Worm (Caenorhabditis elegans) whole organism, L1 larva: ENCODE data around the gene sup-26.
A peak's percentile ranks its signal among the peaks of the same experiment; 100 is the strongest.

Source experiments
- C16A3.4 ChIP-seq: fragments of 150-350 bp; optimal IDR thresholded peaks from 2 replicates; lab custom pipeline; 2014; ENCODE audit warnings: missing biosample characterization, missing genetic modification characterization
- C34B4.2 ChIP-seq: sonication (generic microtip); optimal IDR thresholded peaks from 2 replicates; lab custom pipeline; 2017; ENCODE audit warnings: mild to moderate bottlenecking, missing genetic modification characterization, missing compliant biosample characterization
- F16B12.6 ChIP-seq: fragments of 150-350 bp; optimal IDR thresholded peaks from 2 replicates; lab custom pipeline; 2014; ENCODE audit warnings: missing biosample characterization, missing genetic modification characterization
- aha-1 ChIP-seq: fragments of 150-350 bp; optimal IDR thresholded peaks from 2 replicates; lab custom pipeline; 2014; ENCODE audit warnings: missing biosample characterization, missing genetic modification characterization
- ama-1 ChIP-seq: fragments of 150-350 bp; optimal IDR thresholded peaks from 2 replicates; lab custom pipeline; 2014
- blmp-1 ChIP-seq: fragments of 150-350 bp; optimal IDR thresholded peaks from 2 replicates; lab custom pipeline; 2014; ENCODE audit warnings: missing biosample characterization, missing genetic modification characterization
- dpl-1 ChIP-seq, 3 experiments: fragments of 150-350 bp in 2 of 3; sonication (generic microtip) in 1 of 3; optimal IDR thresholded peaks; 2 replicates each; lab custom pipeline; 2014 to 2017; ENCODE audit warnings: missing biosample characterization in 3 of 3, missing genetic modification characterization in 3 of 3, missing genetic modification reagents in 3 of 3
- efl-1 ChIP-seq, 4 experiments: fragments of 150-350 bp; optimal IDR thresholded peaks in 3 of 4; peaks in 1 of 4; 1 replicate in 1 of 4; 2 replicates in 3 of 4; lab custom pipeline; 2014; ENCODE audit warnings: missing biosample characterization in 2 of 4, missing genetic modification characterization in 2 of 4, missing genetic modification reagents in 2 of 4
- efl-3 ChIP-seq: fragments of 200-800 bp; sonication (Bioruptor generic); optimal IDR thresholded peaks from 2 replicates; lab custom pipeline; 2018; ENCODE audit warnings: mild to moderate bottlenecking, missing genetic modification characterization, missing compliant biosample characterization
- egl-13 ChIP-seq: sonication (generic microtip); optimal IDR thresholded peaks from 2 replicates; lab custom pipeline; 2016; ENCODE audit warnings: missing genotype, missing genetic modification reagents, missing genetic modification characterization, missing compliant biosample characterization
- elt-3 ChIP-seq, 6 experiments: fragments of 150-350 bp in 1 of 6; sonication (generic microtip); optimal IDR thresholded peaks; 2 replicates each; lab custom pipeline; 2017 to 2018; ENCODE audit warnings: missing biosample characterization in 6 of 6, missing genetic modification characterization in 6 of 6, inconsistent platforms in 1 of 6
- fkh-10 ChIP-seq: sonication (generic microtip); optimal IDR thresholded peaks from 2 replicates; lab custom pipeline; 2017; ENCODE audit warnings: missing biosample characterization, missing genetic modification reagents, missing genetic modification characterization
- fkh-8 ChIP-seq: sonication (generic microtip); optimal IDR thresholded peaks from 2 replicates; lab custom pipeline; 2016; ENCODE audit warnings: mild to moderate bottlenecking, missing genetic modification characterization, missing compliant biosample characterization
- fos-1 ChIP-seq: fragments of 150-350 bp; optimal IDR thresholded peaks from 2 replicates; lab custom pipeline; 2014; ENCODE audit warnings: missing biosample characterization, missing genetic modification characterization
- grh-1 ChIP-seq: fragments of 200-800 bp; sonication (Bioruptor generic); IDR thresholded peaks from 2 replicates; pipeline ENCODE4 v1.3.6; 2022; ENCODE audit warnings: missing genetic modification reagents, missing genetic modification characterization, missing compliant biosample characterization
- hlh-4 ChIP-seq: sonication (generic microtip); optimal IDR thresholded peaks from 2 replicates; lab custom pipeline; 2016; ENCODE audit warnings: mild to moderate bottlenecking, missing genetic modification characterization, missing compliant biosample characterization
- hpl-2 ChIP-seq: fragments of 150-350 bp; optimal IDR thresholded peaks from 2 replicates; lab custom pipeline; 2014; ENCODE audit warnings: missing biosample characterization, missing genetic modification reagents, missing genetic modification characterization
- jun-1 ChIP-seq: fragments of 150-350 bp; optimal IDR thresholded peaks from 2 replicates; lab custom pipeline; 2014; ENCODE audit warnings: missing biosample characterization, missing genetic modification reagents, missing genetic modification characterization
- lin-13 ChIP-seq: fragments of 150-350 bp; optimal IDR thresholded peaks from 2 replicates; lab custom pipeline; 2014; ENCODE audit warnings: missing biosample characterization, missing genetic modification reagents, missing genetic modification characterization
- lin-14 ChIP-seq: fragments of 200-800 bp; sonication (Bioruptor generic); optimal IDR thresholded peaks from 2 replicates; lab custom pipeline; 2018; ENCODE audit warnings: mild to moderate bottlenecking, missing genetic modification characterization, moderate library complexity, missing compliant biosample characterization
- lin-35 ChIP-seq, 2 experiments: fragments of 150-350 bp; optimal IDR thresholded peaks; 2 replicates each; lab custom pipeline; 2014; ENCODE audit warnings: missing biosample characterization in 2 of 2, missing genetic modification characterization in 2 of 2, missing genetic modification reagents in 2 of 2
- lsy-2 ChIP-seq, 2 experiments: fragments of 150-350 bp; optimal IDR thresholded peaks; 2 replicates each; lab custom pipeline; 2014; ENCODE audit warnings: missing biosample characterization in 2 of 2, missing genetic modification characterization in 2 of 2
- mab-9 ChIP-seq: fragments of 200-800 bp; sonication (Bioruptor generic); IDR thresholded peaks from 2 replicates; pipeline ENCODE4 v1.3.6; 2022; ENCODE audit warnings: missing genetic modification reagents, missing genetic modification characterization, missing compliant biosample characterization
- mdl-1 ChIP-seq, 2 experiments: fragments of 150-350 bp; optimal IDR thresholded peaks; 2 replicates each; lab custom pipeline; 2014 to 2017; ENCODE audit warnings: missing biosample characterization in 2 of 2, missing genetic modification characterization in 2 of 2, inconsistent platforms in 1 of 2
- mep-1 ChIP-seq: fragments of 150-350 bp; optimal IDR thresholded peaks from 2 replicates; lab custom pipeline; 2014; ENCODE audit warnings: missing biosample characterization, missing genetic modification characterization
- nhr-12 ChIP-seq: sonication (generic microtip); optimal IDR thresholded peaks from 2 replicates; lab custom pipeline; 2017; ENCODE audit warnings: missing biosample characterization, missing genetic modification characterization
- nhr-19 ChIP-seq: fragments of 200-800 bp; sonication (Bioruptor generic); conservative IDR thresholded peaks from 2 replicates; pipeline ENCODE4 v1.3.6; 2022; ENCODE audit warnings: missing genetic modification characterization, missing compliant biosample characterization
- nhr-20 ChIP-seq: sonication (generic microtip); optimal IDR thresholded peaks from 2 replicates; lab custom pipeline; 2016; ENCODE audit warnings: mild to moderate bottlenecking, missing genetic modification characterization, missing compliant biosample characterization
- nhr-28 ChIP-seq: fragments of 150-350 bp; optimal IDR thresholded peaks from 2 replicates; lab custom pipeline; 2014; ENCODE audit warnings: missing biosample characterization, missing genetic modification characterization
- nhr-47 ChIP-seq: sonication (generic microtip); optimal IDR thresholded peaks from 2 replicates; lab custom pipeline; 2016; ENCODE audit warnings: mild to moderate bottlenecking, missing genetic modification characterization, moderate library complexity, missing compliant biosample characterization
- nhr-71 ChIP-seq: sonication (generic microtip); optimal IDR thresholded peaks from 2 replicates; lab custom pipeline; 2016; ENCODE audit warnings: mild to moderate bottlenecking, missing genetic modification characterization, moderate library complexity, missing compliant biosample characterization
- nhr-77 ChIP-seq: fragments of 150-350 bp; optimal IDR thresholded peaks from 2 replicates; lab custom pipeline; 2014; ENCODE audit warnings: missing biosample characterization, missing genetic modification characterization
- nhr-84 ChIP-seq: sonication (generic microtip); optimal IDR thresholded peaks from 2 replicates; lab custom pipeline; 2017; ENCODE audit warnings: missing biosample characterization, missing genetic modification characterization
- nhr-85 ChIP-seq: sonication (generic microtip); peaks from one replicate; lab custom pipeline; 2016; ENCODE audit warnings: missing genetic modification characterization, inconsistent platforms, missing compliant biosample characterization
- nhr-90 ChIP-seq: sonication (generic microtip); optimal IDR thresholded peaks from 2 replicates; lab custom pipeline; 2016; ENCODE audit warnings: mild to moderate bottlenecking, missing genetic modification characterization, missing compliant biosample characterization; ENCODE audit not compliant: poor library complexity
- pqm-1 ChIP-seq: sonication (generic microtip); optimal IDR thresholded peaks from 3 replicates; lab custom pipeline; 2017; ENCODE audit warnings: missing biosample characterization, missing genetic modification characterization
- skn-1 ChIP-seq: fragments of 150-350 bp; optimal IDR thresholded peaks from 2 replicates; lab custom pipeline; 2014; ENCODE audit warnings: missing biosample characterization, missing genetic modification characterization
- snpc-4 ChIP-seq: fragments of 150-350 bp; optimal IDR thresholded peaks from 2 replicates; lab custom pipeline; 2014; ENCODE audit warnings: missing biosample characterization, missing genetic modification characterization
- snu-23 ChIP-seq: sonication (generic microtip); optimal IDR thresholded peaks from 2 replicates; lab custom pipeline; 2016; ENCODE audit warnings: missing genetic modification characterization, missing compliant biosample characterization
- sox-4 ChIP-seq: sonication (generic microtip); optimal IDR thresholded peaks from 2 replicates; lab custom pipeline; 2016; ENCODE audit warnings: missing genetic modification characterization, missing compliant biosample characterization
- sptf-1 ChIP-seq: fragments of 150-350 bp; optimal IDR thresholded peaks from 2 replicates; lab custom pipeline; 2014; ENCODE audit warnings: missing biosample characterization, missing genetic modification characterization
- sup-37 ChIP-seq: fragments of 200-800 bp; sonication (Bioruptor generic); optimal IDR thresholded peaks from 2 replicates; lab custom pipeline; 2018; ENCODE audit warnings: mild to moderate bottlenecking, missing genetic modification characterization, missing compliant biosample characterization
- tbx-2 ChIP-seq: sonication (generic microtip); optimal IDR thresholded peaks from 2 replicates; lab custom pipeline; 2016; ENCODE audit warnings: missing genetic modification characterization, missing compliant biosample characterization
- unc-130 ChIP-seq: fragments of 150-350 bp; optimal IDR thresholded peaks from 2 replicates; lab custom pipeline; 2017; ENCODE audit warnings: missing biosample characterization, missing genetic modification characterization, inconsistent platforms
- unc-62 ChIP-seq: fragments of 150-350 bp; optimal IDR thresholded peaks from 2 replicates; lab custom pipeline; 2014; ENCODE audit warnings: missing biosample characterization, missing genetic modification reagents, missing genetic modification characterization
- unc-86 ChIP-seq: sonication (generic microtip); optimal IDR thresholded peaks from 2 replicates; lab custom pipeline; 2016; ENCODE audit warnings: missing genetic modification characterization, missing compliant biosample characterization
- unc-98 ChIP-seq: fragments of 200-800 bp; sonication (Bioruptor generic); IDR thresholded peaks from 2 replicates; pipeline ENCODE4 v1.3.6; 2022; ENCODE audit warnings: missing genetic modification characterization, missing compliant biosample characterization
- zip-4 ChIP-seq: fragments of 200-800 bp; sonication (Bioruptor generic); optimal IDR thresholded peaks from 2 replicates; lab custom pipeline; 2018; ENCODE audit warnings: mild to moderate bottlenecking, missing genetic modification characterization, moderate library complexity, missing compliant biosample characterization
- ztf-4 ChIP-seq: fragments of 150-350 bp; optimal IDR thresholded peaks from 2 replicates; lab custom pipeline; 2014; ENCODE audit warnings: missing biosample characterization, missing genetic modification characterization

Gene sup-26

DNA sequence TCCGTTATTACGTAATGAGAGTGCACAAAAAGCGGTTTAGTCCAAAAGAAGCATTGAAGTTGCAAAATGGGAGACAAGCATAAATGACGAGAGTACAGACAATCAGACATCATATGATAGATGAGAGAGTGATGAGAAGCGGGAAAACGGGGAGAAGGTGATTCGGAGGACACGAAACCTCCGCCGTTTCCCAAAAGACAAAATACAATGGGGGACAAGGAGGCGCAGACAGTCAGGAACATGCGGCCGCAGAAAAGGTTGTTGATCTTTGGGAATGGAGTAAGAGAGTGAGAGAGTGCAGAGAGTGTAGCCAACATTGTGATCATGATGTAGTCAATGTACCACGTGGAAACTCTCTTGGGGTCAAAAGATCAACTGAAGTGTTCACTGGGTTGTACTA is 42.4 kb downstream of the sup-26 start (continued):
- TF ChIP-seq egl-13 (tag; lab: Kevin White, UChicago) (peak; percentile 83), nhr-77 (tag; lab: Kevin White, UChicago) (peak; percentile 95), nhr-28 (tag; lab: Kevin White, UChicago) (peak; percentile 80), unc-62 (GFP tag; lab: Kevin White, UChicago) (no peak), dpl-1 (GFP tag; optimal IDR thresholded peaks at IDR 0.05; lab: Kevin White, UChicago) (peak; percentile 64 to 75 (median 68)), lin-35 (GFP tag; optimal IDR thresholded peaks at IDR 0.05; lab: Kevin White, UChicago) (peak; percentile 79 to 87), elt-3 (tag; optimal IDR thresholded peaks at IDR 0.05; lab: Kevin White, UChicago) (peak in 4 of 6 experiments; percentile 42 to 75 (median 66)), unc-130 (tag; lab: Kevin White, UChicago) (peak; percentile 69), snu-23 (GFP tag; lab: Kevin White, UChicago) (peak; percentile 97), efl-3 (GFP tag; lab: Kevin White, UChicago) (no peak), jun-1 (tag; lab: Kevin White, UChicago) (peak; percentile 94), lin-13 (GFP tag; lab: Kevin White, UChicago) (peak; percentile 91), skn-1 (peak; percentile 80), mab-9 (GFP tag; lab: Robert Waterston, UW) (0 out of 2 replicates have a peak, but pooled peaks have one; percentile 25), nhr-12 (tag; lab: Kevin White, UChicago) (peak; percentile 65), fos-1 (tag; lab: Kevin White, UChicago) (peak; percentile 85), unc-98 (GFP tag; lab: Robert Waterston, UW) (peak; percentile 15; the same call in 1 of the 2 replicates), nhr-47 (tag; lab: Kevin White, UChicago) (peak; percentile 94), fkh-8 (tag; lab: Kevin White, UChicago) (peak; percentile 97), C34B4.2 (tag; lab: Kevin White, UChicago) (no peak), unc-86 (tag; lab: Kevin White, UChicago) (peak; percentile 88), nhr-85 (tag; lab: Kevin White, UChicago) (peak; percentile 99), sup-37 (GFP tag; lab: Kevin White, UChicago) (peak; percentile 80), F16B12.6 (tag; lab: Kevin White, UChicago) (peak; percentile 3), nhr-20 (peak; percentile 100), hpl-2 (GFP tag; lab: Kevin White, UChicago) (peak; percentile 72), nhr-84 (no peak), nhr-71 (tag; lab: Kevin White, UChicago) (peak; percentile 98), lsy-2 (tag; optimal IDR thresholded peaks at IDR 0.05; lab: Kevin White, UChicago) (peak; percentile 88 to 90), grh-1 (GFP tag; lab: Robert Waterston, UW) (peak; percentile 81), mdl-1 (tag; optimal IDR thresholded peaks at IDR 0.05; lab: Kevin White, UChicago) (peak; percentile 66 to 97), blmp-1 (tag; lab: Kevin White, UChicago) (peak; percentile 89), nhr-90 (tag; lab: Kevin White, UChicago) (peak; percentile 91), sox-4 (peak; percentile 79), fkh-10 (GFP tag; lab: Kevin White, UChicago) (peak; percentile 95), mep-1 (tag; lab: Kevin White, UChicago) (peak; percentile 92), hlh-4 (tag; lab: Kevin White, UChicago) (no peak)

DNA sequence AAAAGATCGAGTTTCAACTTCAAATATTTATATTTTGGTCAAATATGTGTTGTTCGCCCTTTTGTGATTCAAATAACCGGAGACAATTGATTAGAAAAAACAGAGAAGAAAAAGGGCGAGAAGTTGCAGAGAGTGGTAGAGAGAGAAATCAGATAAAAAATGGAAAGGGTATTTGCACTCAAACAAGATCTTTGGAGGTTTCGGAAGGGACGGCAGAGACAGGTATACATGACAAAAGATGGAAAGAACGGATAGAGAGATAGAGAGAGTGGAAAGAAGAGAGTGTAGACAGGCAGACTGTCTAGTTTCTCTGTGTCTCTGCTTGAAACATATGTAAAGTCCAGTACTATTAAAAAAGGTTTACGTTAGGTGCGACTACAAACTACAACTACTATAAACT is 43.8 kb downstream of the sup-26 start:
- TF ChIP-seq ztf-4 (tag; lab: Kevin White, UChicago): no peak
- no peak for TF ChIP-seq snpc-4 (tag; lab: Kevin White, UChicago)
- no peak for TF ChIP-seq mdl-1 (tag; optimal IDR thresholded peaks at IDR 0.05; lab: Kevin White, UChicago)
- peak; percentile 94 for TF ChIP-seq nhr-85 (tag; lab: Kevin White, UChicago)
- no peak for TF ChIP-seq pqm-1
- peak in 1 of 2 experiments; percentile 45 for TF ChIP-seq lin-35 (GFP tag; optimal IDR thresholded peaks at IDR 0.05; lab: Kevin White, UChicago)
- TF ChIP-seq snu-23 (GFP tag; lab: Kevin White, UChicago): peak; percentile 53
- peak; percentile 31 to 54 for TF ChIP-seq efl-1 (optimal IDR thresholded peaks at IDR 0.05; lab: Kevin White, UChicago)
- TF ChIP-seq efl-1 (GFP tag; optimal IDR thresholded peaks at IDR 0.05 in 1 of 2; lab: Kevin White, UChicago): peak in 1 of 2 experiments; percentile 90
- TF ChIP-seq mep-1 (tag; lab: Kevin White, UChicago): peak; percentile 29
- peak; percentile 20; the same call in 1 of the 2 replicates for TF ChIP-seq nhr-19 (GFP tag; lab: Robert Waterston, UW)
- TF ChIP-seq grh-1 (GFP tag; lab: Robert Waterston, UW): 0 out of 2 replicates have a peak, but pooled peaks have one; percentile 27
- peak in 1 of 2 experiments; percentile 45 for TF ChIP-seq lsy-2 (tag; optimal IDR thresholded peaks at IDR 0.05; lab: Kevin White, UChicago)
- peak; percentile 61 for TF ChIP-seq lin-14 (GFP tag; lab: Kevin White, UChicago)
- TF ChIP-seq elt-3 (tag; optimal IDR thresholded peaks at IDR 0.05; lab: Kevin White, UChicago): peak in 2 of 6 experiments; percentile 12 to 30
- TF ChIP-seq tbx-2 (tag; lab: Kevin White, UChicago): peak; percentile 33
- TF ChIP-seq ama-1: no peak
- TF ChIP-seq nhr-20: peak; percentile 84
- peak; percentile 92 for TF ChIP-seq blmp-1 (tag; lab: Kevin White, UChicago)
- no peak for TF ChIP-seq nhr-77 (tag; lab: Kevin White, UChicago)
- TF ChIP-seq C16A3.4: peak; percentile 31
- no peak for TF ChIP-seq aha-1 (tag; lab: Kevin White, UChicago)
- peak; percentile 19 for TF ChIP-seq nhr-90 (tag; lab: Kevin White, UChicago)
- no peak for TF ChIP-seq unc-86 (tag; lab: Kevin White, UChicago)
- TF ChIP-seq zip-4: no peak
- no peak for TF ChIP-seq skn-1
- peak; percentile 14 for TF ChIP-seq nhr-47 (tag; lab: Kevin White, UChicago)
- TF ChIP-seq sptf-1: no peak
